Worm (Caenorhabditis elegans) whole organism, midembryonic: ENCODE results near the gene srlf-28.

Experiments used
- cog-1 ChIP-seq: sonication (generic microtip); optimal IDR thresholded peaks from 2 replicates; lab custom pipeline; 2016; ENCODE audit warnings: missing genetic modification characterization, missing compliant biosample characterization
- flt-1 ChIP-seq: fragments of 200-800 bp; sonication (Bioruptor generic); IDR thresholded peaks from 2 replicates; pipeline ENCODE4 v1.3.6; 2022; ENCODE audit warnings: missing genetic modification characterization, missing compliant biosample characterization
- klf-2 ChIP-seq: fragments of 200-800 bp; sonication (Bioruptor generic); conservative IDR thresholded peaks from 2 replicates; pipeline ENCODE4 v1.3.6; 2022; ENCODE audit warnings: missing genetic modification reagents, missing genetic modification characterization, missing compliant biosample characterization
- ref-1 ChIP-seq: fragments of 200-800 bp; sonication (Bioruptor generic); conservative IDR thresholded peaks from 2 replicates; pipeline ENCODE4 v1.3.6; 2022; ENCODE audit warnings: missing genetic modification reagents, missing genetic modification characterization, missing compliant biosample characterization
- tab-1 ChIP-seq: fragments of 200-800 bp; sonication (Bioruptor generic); IDR thresholded peaks from 2 replicates; pipeline ENCODE4 v1.3.6; 2022; ENCODE audit warnings: missing genetic modification characterization, missing compliant biosample characterization
- ztf-23 ChIP-seq: fragments of 200-800 bp; sonication (Bioruptor generic); IDR thresholded peaks from 2 replicates; pipeline ENCODE4 v1.3.6; 2022; ENCODE audit warnings: missing genetic modification reagents, missing genetic modification characterization, missing compliant biosample characterization

- no peak for TF ChIP-seq ref-1 (GFP tag; lab: Robert Waterston, UW)
- no peak for TF ChIP-seq flt-1 (GFP tag; lab: Robert Waterston, UW)
- TF ChIP-seq cog-1 (tag; lab: Kevin White, UChicago) = no peak
- no peak for TF ChIP-seq tab-1 (GFP tag; lab: Robert Waterston, UW)
- TF ChIP-seq klf-2 (GFP tag; lab: Robert Waterston, UW) = no peak
- no peak for TF ChIP-seq ztf-23 (GFP tag; lab: Robert Waterston, UW)
Measured at ce11 chrIV:14390023-14390614, 46.5 kb upstream of the srlf-28 start.
